Fruit fly (Drosophila melanogaster): ENCODE data around the gene Rim2.

The Rim2 gene

DNA sequence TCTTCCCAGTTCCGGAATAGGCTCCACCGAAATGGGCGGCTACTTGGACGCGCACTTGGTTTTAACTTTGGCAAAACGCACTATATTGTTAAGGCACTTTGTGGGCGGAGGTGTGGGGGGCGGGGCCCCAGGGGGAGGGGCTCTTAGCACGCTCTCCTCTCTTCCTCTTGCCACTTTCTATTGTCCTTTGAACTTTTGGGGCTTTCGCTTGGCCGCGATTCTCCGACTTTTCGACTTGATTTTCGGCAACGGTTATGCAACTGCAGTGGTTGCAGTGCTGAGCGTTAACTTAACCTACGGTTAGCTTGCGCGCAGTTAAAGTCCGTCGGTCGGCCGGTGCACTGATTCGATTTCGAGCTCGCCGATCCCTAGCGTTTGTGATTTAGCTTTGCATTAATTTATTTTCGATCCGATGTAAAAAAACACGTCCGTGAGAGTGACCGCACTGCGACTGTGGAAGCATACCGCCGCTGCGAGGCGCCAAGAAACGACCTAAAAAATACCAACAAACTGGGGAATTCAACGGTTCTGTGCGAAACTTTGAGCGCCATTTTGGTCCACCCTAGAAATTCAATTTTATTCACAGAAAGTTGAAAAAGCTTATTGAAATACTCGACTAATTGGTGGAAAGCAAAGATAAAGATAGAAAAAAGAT lies at the start of gene Rim2:
Rim2 (minus strand) TSS at position 452 of the 655 bp plus-strand sequence.
- TF ChIP-seq psq (optimal IDR thresholded peaks at IDR 0.05): no peak
- no peak for TF ChIP-seq h (optimal IDR thresholded peaks at IDR 0.05)
- no peak for TF ChIP-seq ttk (optimal IDR thresholded peaks at IDR 0.05)
- TF ChIP-seq Sin3A (optimal IDR thresholded peaks at IDR 0.05): no peak
- no peak for TF ChIP-seq insv (optimal IDR thresholded peaks at IDR 0.05)
- TF ChIP-seq Myc (optimal IDR thresholded peaks at IDR 0.05): no peak

dm6 chr2L:1758853-1759252 lies 34.7 kb upstream of the Rim2 start, which contains the start of gene CG17650:
Gene CG17650 (minus strand): TSS chr2L:1759093.
- TF ChIP-seq ttk (optimal IDR thresholded peaks at IDR 0.05) (no peak), Sin3A (optimal IDR thresholded peaks at IDR 0.05) (no peak), insv (optimal IDR thresholded peaks at IDR 0.05) (no peak), Myc (optimal IDR thresholded peaks at IDR 0.05) (no peak), psq (optimal IDR thresholded peaks at IDR 0.05) (no peak), h (optimal IDR thresholded peaks at IDR 0.05) (no peak)

DNA sequence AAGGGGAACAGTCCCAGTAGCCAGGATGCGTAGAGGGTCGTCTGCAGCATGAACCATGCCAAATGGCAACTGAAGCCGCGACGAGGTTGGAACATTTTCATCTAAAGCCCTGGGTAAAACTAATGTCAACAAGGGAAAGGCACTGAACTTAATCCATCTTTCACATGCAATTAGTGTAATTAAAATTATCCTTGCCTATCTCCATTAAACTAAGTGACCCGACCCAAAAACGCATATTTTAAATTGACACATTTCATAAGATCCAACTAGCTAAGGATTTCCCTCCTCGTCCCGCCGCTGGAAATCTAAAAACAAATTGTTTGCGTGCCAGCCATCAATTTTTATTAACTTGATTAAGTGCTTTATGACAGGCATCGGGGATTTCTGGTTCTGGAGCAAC lies 32.2 kb upstream of the Rim2 start, which contains the start of gene Gr22f:
Gr22f (minus strand) TSS at position 101 of the 400 bp plus-strand sequence.
- TF ChIP-seq h (optimal IDR thresholded peaks at IDR 0.05) (no peak), Myc (optimal IDR thresholded peaks at IDR 0.05) (no peak), Sin3A (optimal IDR thresholded peaks at IDR 0.05) (no peak), insv (optimal IDR thresholded peaks at IDR 0.05) (no peak), psq (optimal IDR thresholded peaks at IDR 0.05) (no peak), ttk (optimal IDR thresholded peaks at IDR 0.05) (no peak)

- TF ChIP-seq Sin3A (optimal IDR thresholded peaks at IDR 0.05) (no peak), h (optimal IDR thresholded peaks at IDR 0.05) (no peak), Myc (optimal IDR thresholded peaks at IDR 0.05) (no peak), ttk (optimal IDR thresholded peaks at IDR 0.05) (no peak), insv (optimal IDR thresholded peaks at IDR 0.05) (no peak), psq (optimal IDR thresholded peaks at IDR 0.05) (no peak)
Observed at dm6 chr2L:1751953-1752352, 27.8 kb upstream of the Rim2 start, which contains the start of the genes CG17712 and CG17648. Gene CG17712 (minus strand): TSS chr2L:1752122. Gene CG17648 (plus strand): TSS chr2L:1752308.

DNA sequence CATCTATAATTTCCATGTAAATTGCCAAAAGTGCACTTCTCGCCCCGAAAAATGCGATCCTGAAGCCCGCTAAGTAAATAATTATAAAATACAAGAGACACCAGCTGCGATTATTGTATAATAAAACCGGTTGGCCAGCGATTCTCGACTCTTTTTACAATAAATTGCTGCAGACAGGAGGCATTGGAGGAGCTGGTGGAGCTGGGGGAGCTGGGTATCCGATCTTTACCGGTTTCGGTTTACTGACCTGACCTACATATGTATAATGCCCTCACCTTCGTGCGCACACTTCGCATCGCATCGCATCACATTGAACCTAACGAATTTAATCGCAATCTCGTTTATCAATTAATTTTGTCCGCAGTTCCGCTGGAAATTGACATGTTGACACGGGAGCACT lies 24.2 kb upstream of the Rim2 start:
- TF ChIP-seq insv (optimal IDR thresholded peaks at IDR 0.05): no peak
- no peak for TF ChIP-seq Sin3A (optimal IDR thresholded peaks at IDR 0.05)
- no peak for TF ChIP-seq h (optimal IDR thresholded peaks at IDR 0.05)

- no peak for TF ChIP-seq ttk (optimal IDR thresholded peaks at IDR 0.05)
- no peak for TF ChIP-seq psq (optimal IDR thresholded peaks at IDR 0.05)
- TF ChIP-seq h (optimal IDR thresholded peaks at IDR 0.05): no peak
- no peak for TF ChIP-seq Myc (optimal IDR thresholded peaks at IDR 0.05)
- TF ChIP-seq Sin3A (optimal IDR thresholded peaks at IDR 0.05): no peak
- no peak for TF ChIP-seq insv (optimal IDR thresholded peaks at IDR 0.05)
Observed at dm6 chr2L:1743800-1744199, 19.6 kb upstream of the Rim2 start.

- no peak for TF ChIP-seq h (optimal IDR thresholded peaks at IDR 0.05)
- TF ChIP-seq psq (optimal IDR thresholded peaks at IDR 0.05): no peak
- no peak for TF ChIP-seq ttk (optimal IDR thresholded peaks at IDR 0.05)
- no peak for TF ChIP-seq insv (optimal IDR thresholded peaks at IDR 0.05)
- TF ChIP-seq Sin3A (optimal IDR thresholded peaks at IDR 0.05): no peak
- no peak for TF ChIP-seq Myc (optimal IDR thresholded peaks at IDR 0.05)
Observed at dm6 chr2L:1740095-1740494, 15.9 kb upstream of the Rim2 start.

dm6 chr2L:1738054-1738453 lies 13.9 kb upstream of the Rim2 start:
- no peak for TF ChIP-seq insv (optimal IDR thresholded peaks at IDR 0.05)
- TF ChIP-seq ttk (optimal IDR thresholded peaks at IDR 0.05): no peak

DNA sequence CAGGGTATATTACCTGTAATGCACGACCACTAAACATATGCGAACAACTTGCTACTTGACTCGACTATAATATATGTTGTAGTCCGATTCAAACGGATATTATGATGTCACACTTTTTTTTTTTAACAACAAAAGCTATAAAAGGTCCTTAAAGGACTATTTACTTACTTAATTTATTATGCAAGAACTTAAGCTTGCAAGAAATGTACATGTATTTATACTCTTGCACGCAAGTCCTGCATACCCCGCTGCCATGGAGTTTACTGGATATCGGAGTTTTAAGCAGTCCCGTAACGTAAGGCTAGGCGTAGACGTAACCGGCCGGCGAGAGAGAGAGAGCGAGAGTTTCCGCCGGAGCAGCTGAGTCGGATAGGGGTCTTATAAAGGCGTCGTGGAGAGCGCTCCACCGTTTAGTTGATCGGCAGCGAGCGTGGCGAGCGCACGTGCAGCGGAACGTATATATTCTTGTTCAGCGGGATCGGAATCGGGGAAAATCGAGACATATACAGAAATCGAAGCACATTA lies 12.9 kb upstream of the Rim2 start:
- TF ChIP-seq Myc (optimal IDR thresholded peaks at IDR 0.05) (no peak), Sin3A (optimal IDR thresholded peaks at IDR 0.05) (no peak), insv (optimal IDR thresholded peaks at IDR 0.05) (no peak), psq (optimal IDR thresholded peaks at IDR 0.05) (no peak), h (optimal IDR thresholded peaks at IDR 0.05) (no peak), ttk (optimal IDR thresholded peaks at IDR 0.05) (no peak)

dm6 chr2L:1735133-1735532 lies 10.9 kb upstream of the Rim2 start:
- no peak for TF ChIP-seq ttk (optimal IDR thresholded peaks at IDR 0.05)
- no peak for TF ChIP-seq Sin3A (optimal IDR thresholded peaks at IDR 0.05)
- no peak for TF ChIP-seq h (optimal IDR thresholded peaks at IDR 0.05)
- TF ChIP-seq Myc (optimal IDR thresholded peaks at IDR 0.05): no peak
- TF ChIP-seq insv (optimal IDR thresholded peaks at IDR 0.05): no peak
- no peak for TF ChIP-seq psq (optimal IDR thresholded peaks at IDR 0.05)

DNA sequence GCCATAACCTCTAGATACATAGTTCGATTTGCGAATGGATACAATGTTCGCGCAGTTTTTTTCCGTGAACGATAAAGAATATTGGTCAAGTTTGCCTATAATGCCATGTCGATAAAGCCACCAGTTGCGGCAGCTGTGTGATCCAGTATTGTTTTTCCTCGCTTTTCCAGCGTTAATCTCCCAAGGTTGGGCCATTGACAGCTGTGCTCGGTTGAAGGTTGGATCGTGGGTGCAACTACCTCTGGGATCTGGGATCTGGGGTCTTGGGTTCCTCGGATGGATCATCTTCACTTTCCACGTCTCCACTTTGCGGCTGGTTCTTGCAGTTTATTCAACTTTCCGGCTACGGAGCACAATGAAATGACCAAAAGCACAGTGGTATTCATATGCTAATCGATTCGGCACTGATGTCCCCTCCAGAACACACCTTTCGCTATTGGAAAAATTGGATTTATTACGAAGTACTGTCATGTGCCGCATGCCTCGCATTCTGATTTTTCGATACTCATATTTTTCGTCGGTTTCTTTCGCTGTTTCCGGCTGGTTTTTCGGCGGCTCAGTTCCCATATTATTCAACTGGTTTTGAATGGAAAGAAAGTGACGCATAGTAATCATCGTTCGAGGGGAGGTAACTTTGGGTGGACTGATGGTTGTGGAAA lies 9.1 kb upstream of the Rim2 start:
- TF ChIP-seq Myc (optimal IDR thresholded peaks at IDR 0.05) (no peak), psq (optimal IDR thresholded peaks at IDR 0.05) (no peak), insv (optimal IDR thresholded peaks at IDR 0.05) (no peak), Sin3A (optimal IDR thresholded peaks at IDR 0.05) (no peak), h (optimal IDR thresholded peaks at IDR 0.05) (no peak), ttk (optimal IDR thresholded peaks at IDR 0.05) (no peak)

dm6 chr2L:1732189-1732588 lies 8.0 kb upstream of the Rim2 start, which contains the start of the genes CG17652 and CG17646:
Gene CG17652 (minus strand): TSS chr2L:1732356.
Gene CG17646 (plus strand): TSS chr2L:1732524.
- no peak for TF ChIP-seq ttk (optimal IDR thresholded peaks at IDR 0.05)
- TF ChIP-seq insv (optimal IDR thresholded peaks at IDR 0.05): no peak
- TF ChIP-seq psq (optimal IDR thresholded peaks at IDR 0.05): no peak
- TF ChIP-seq Myc (optimal IDR thresholded peaks at IDR 0.05): no peak
- no peak for TF ChIP-seq h (optimal IDR thresholded peaks at IDR 0.05)
